Worm (Caenorhabditis elegans) whole organism, midembryonic: ENCODE data around the gene srt-23.

Experiments used
- T22C8.4 ChIP-seq: fragments of 200-800 bp; sonication (Bioruptor generic); IDR thresholded peaks from 2 replicates; pipeline ENCODE4 v1.3.6; 2022; ENCODE audit warnings: missing genetic modification characterization, missing compliant biosample characterization
- cog-1 ChIP-seq: sonication (generic microtip); optimal IDR thresholded peaks from 2 replicates; lab custom pipeline; 2016; ENCODE audit warnings: missing genetic modification characterization, missing compliant biosample characterization
- flt-1 ChIP-seq: fragments of 200-800 bp; sonication (Bioruptor generic); IDR thresholded peaks from 2 replicates; pipeline ENCODE4 v1.3.6; 2022; ENCODE audit warnings: missing genetic modification characterization, missing compliant biosample characterization
- klf-2 ChIP-seq: fragments of 200-800 bp; sonication (Bioruptor generic); conservative IDR thresholded peaks from 2 replicates; pipeline ENCODE4 v1.3.6; 2022; ENCODE audit warnings: missing genetic modification reagents, missing genetic modification characterization, missing compliant biosample characterization
- med-1 ChIP-seq: sonication (generic microtip); optimal IDR thresholded peaks from 2 replicates; lab custom pipeline; 2017; ENCODE audit warnings: missing genetic modification characterization, mild to moderate bottlenecking, missing compliant biosample characterization, antibody characterized with exemption, missing genetic modification reagents; ENCODE audit not compliant: insufficient read depth
- ref-1 ChIP-seq: fragments of 200-800 bp; sonication (Bioruptor generic); conservative IDR thresholded peaks from 2 replicates; pipeline ENCODE4 v1.3.6; 2022; ENCODE audit warnings: missing genetic modification reagents, missing genetic modification characterization, missing compliant biosample characterization
- tab-1 ChIP-seq: fragments of 200-800 bp; sonication (Bioruptor generic); IDR thresholded peaks from 2 replicates; pipeline ENCODE4 v1.3.6; 2022; ENCODE audit warnings: missing genetic modification characterization, missing compliant biosample characterization
- ztf-23 ChIP-seq: fragments of 200-800 bp; sonication (Bioruptor generic); IDR thresholded peaks from 2 replicates; pipeline ENCODE4 v1.3.6; 2022; ENCODE audit warnings: missing genetic modification reagents, missing genetic modification characterization, missing compliant biosample characterization
- ztf-29 ChIP-seq: fragments of 200-800 bp; sonication (Bioruptor generic); IDR thresholded peaks from 2 replicates; pipeline ENCODE4 v1.3.6; 2022; ENCODE audit warnings: missing genetic modification reagents, missing genetic modification characterization, missing compliant biosample characterization

srt-23 gene

DNA sequence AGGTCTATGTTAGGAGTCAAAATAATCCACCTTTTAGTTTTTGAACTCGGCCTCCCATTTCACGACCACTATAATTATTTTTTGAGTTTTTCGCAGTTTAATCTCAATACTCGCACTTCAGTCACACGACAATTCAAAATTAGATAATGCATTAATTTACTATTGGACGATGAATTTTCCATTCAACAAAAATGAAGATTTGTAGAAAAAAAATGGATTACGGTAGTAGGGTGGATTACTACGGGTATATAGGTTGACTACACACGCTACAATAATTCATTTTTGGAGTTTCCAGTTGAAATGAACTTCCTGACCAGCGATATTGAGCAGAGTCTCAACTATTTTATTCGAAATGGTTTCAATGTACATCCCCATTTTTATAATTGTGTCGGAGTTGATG is at the start of gene srt-23:
Gene srt-23 (plus strand): TSS at position 301 of the 400 bp plus-strand sequence.
- no peak for TF ChIP-seq klf-2 (GFP tag; lab: Robert Waterston, UW)

DNA sequence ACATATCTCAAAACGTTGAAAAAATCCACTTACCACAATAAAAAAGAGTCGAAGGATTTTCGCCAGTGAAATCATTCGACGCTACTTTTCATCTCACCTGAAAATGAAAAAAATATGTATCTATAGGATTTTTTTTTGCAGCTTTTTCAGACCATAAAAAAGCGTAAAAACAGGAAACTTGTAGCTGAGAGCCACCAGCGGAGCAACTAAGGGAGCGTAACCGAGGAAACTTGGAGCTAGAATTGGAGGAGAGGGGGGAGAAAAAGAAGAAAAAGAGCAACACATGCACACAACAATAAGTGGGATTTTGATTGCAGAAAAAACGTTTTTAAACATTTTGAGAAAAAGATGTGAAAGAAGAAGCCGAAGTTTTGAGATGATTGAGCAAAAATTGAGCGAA is 48.9 kb upstream of the srt-23 start, which contains the start of gene cutl-26:
Gene cutl-26 (minus strand): TSS at position 101 of the 400 bp plus-strand sequence.
- TF ChIP-seq flt-1 (GFP tag; lab: Robert Waterston, UW) (no peak), klf-2 (GFP tag; lab: Robert Waterston, UW) (no peak), T22C8.4 (GFP tag; lab: Robert Waterston, UW) (no peak), med-1 (GFP tag; lab: Kevin White, UChicago) (no peak), ref-1 (GFP tag; lab: Robert Waterston, UW) (no peak)

- TF ChIP-seq flt-1 (GFP tag; lab: Robert Waterston, UW) = no peak
- TF ChIP-seq med-1 (GFP tag; lab: Kevin White, UChicago) = no peak
- TF ChIP-seq ref-1 (GFP tag; lab: Robert Waterston, UW) = no peak
- no peak for TF ChIP-seq T22C8.4 (GFP tag; lab: Robert Waterston, UW)
- TF ChIP-seq tab-1 = no peak
- no peak for TF ChIP-seq ztf-23
- no peak for TF ChIP-seq ztf-29 (GFP tag; lab: Robert Waterston, UW)
- no peak for TF ChIP-seq cog-1 (tag; lab: Kevin White, UChicago)
- TF ChIP-seq klf-2 (GFP tag; lab: Robert Waterston, UW) = no peak
These were observed 41.1 kb upstream of the srt-23 start for ce11 chrIV:715433-715832.

DNA sequence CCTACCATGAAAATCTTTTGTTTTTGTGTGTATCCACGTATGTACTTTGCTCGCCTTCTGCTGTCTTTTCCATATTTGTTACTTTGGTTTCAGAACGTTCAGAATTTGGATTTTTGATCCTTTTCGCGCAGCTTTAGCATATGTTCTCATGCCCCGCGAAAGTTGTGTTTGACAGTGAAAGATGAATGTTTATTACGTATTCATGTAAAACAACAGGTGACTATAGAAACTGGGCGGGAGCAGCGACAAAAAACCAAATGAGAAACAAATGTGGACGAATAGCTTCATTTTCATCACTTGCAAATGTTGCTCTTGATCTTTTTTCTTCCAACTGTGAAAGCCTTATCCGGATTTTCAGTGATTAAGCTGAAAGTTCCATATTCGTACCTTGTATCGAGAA is 40.2 kb upstream of the srt-23 start, which contains the start of gene clec-164:
Gene clec-164 (plus strand): TSS at position 301 of the 400 bp plus-strand sequence.
- TF ChIP-seq flt-1 (GFP tag; lab: Robert Waterston, UW) (no peak), ref-1 (GFP tag; lab: Robert Waterston, UW) (no peak), tab-1 (no peak), cog-1 (tag; lab: Kevin White, UChicago) (no peak), ztf-29 (GFP tag; lab: Robert Waterston, UW) (no peak), T22C8.4 (GFP tag; lab: Robert Waterston, UW) (no peak), ztf-23 (no peak), med-1 (GFP tag; lab: Kevin White, UChicago) (no peak), klf-2 (GFP tag; lab: Robert Waterston, UW) (no peak)

DNA sequence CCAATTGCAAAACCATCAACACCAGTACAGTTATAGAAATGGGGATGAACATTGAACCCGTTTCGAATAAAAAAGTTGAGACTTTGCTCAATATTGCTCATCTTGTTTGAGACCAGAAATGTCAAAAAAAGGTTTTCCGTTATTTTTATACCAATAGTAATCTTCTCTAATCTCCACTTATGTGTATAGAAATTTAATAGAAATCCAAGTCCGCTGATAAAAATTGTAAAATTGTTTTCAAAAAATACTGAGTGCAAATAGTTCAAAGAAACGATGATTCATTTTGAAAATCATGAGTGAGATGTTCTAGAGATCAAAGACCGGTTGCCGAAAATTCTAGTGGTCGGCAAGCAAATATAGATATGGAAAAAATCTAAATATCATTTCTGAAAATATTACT is 37.2 kb upstream of the srt-23 start, which contains the start of gene Y55F3C.10:
Gene Y55F3C.10 (minus strand): TSS at position 101 of the 400 bp plus-strand sequence.
- TF ChIP-seq ref-1 (GFP tag; lab: Robert Waterston, UW) = no peak
- no peak for TF ChIP-seq tab-1
- no peak for TF ChIP-seq med-1 (GFP tag; lab: Kevin White, UChicago)

- no peak for TF ChIP-seq ztf-29 (GFP tag; lab: Robert Waterston, UW)
- TF ChIP-seq klf-2 (GFP tag; lab: Robert Waterston, UW) = no peak
- TF ChIP-seq cog-1 (tag; lab: Kevin White, UChicago) = no peak
- no peak for TF ChIP-seq med-1 (GFP tag; lab: Kevin White, UChicago)
- TF ChIP-seq tab-1 = no peak
- TF ChIP-seq ref-1 (GFP tag; lab: Robert Waterston, UW) = no peak
- no peak for TF ChIP-seq T22C8.4 (GFP tag; lab: Robert Waterston, UW)
- no peak for TF ChIP-seq ztf-23
- no peak for TF ChIP-seq flt-1 (GFP tag; lab: Robert Waterston, UW)
These were observed 28.4 kb upstream of the srt-23 start, which contains the start of gene Y55F3C.9 for ce11 chrIV:728095-728494. Y55F3C.9 (minus strand) TSS chrIV:728195.

DNA sequence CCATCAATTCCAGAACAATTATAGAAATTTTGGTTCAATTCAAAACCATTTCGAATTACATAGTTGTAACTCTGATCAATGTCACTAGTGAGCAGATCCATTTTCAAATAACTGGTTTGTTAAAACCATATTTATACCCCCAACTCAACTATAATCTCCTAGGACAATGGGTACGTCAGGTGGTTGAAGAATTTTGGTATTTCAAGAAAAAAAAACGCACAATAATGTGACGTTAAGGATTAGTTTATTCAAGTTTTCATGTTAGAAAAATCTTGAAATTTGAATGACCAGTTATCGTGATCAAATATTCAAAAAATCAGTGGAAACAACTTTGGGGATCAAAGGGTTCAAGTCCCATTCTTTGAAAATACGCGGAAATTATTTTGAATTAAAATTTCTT is 25.6 kb upstream of the srt-23 start, which contains the start of gene srt-24:
Gene srt-24 (minus strand): TSS at position 101 of the 400 bp plus-strand sequence.
- TF ChIP-seq ztf-23 (no peak), ztf-29 (GFP tag; lab: Robert Waterston, UW) (no peak), cog-1 (tag; lab: Kevin White, UChicago) (no peak), flt-1 (GFP tag; lab: Robert Waterston, UW) (no peak), tab-1 (no peak), klf-2 (GFP tag; lab: Robert Waterston, UW) (no peak), T22C8.4 (GFP tag; lab: Robert Waterston, UW) (no peak), ref-1 (GFP tag; lab: Robert Waterston, UW) (no peak), med-1 (GFP tag; lab: Kevin White, UChicago) (no peak)

DNA sequence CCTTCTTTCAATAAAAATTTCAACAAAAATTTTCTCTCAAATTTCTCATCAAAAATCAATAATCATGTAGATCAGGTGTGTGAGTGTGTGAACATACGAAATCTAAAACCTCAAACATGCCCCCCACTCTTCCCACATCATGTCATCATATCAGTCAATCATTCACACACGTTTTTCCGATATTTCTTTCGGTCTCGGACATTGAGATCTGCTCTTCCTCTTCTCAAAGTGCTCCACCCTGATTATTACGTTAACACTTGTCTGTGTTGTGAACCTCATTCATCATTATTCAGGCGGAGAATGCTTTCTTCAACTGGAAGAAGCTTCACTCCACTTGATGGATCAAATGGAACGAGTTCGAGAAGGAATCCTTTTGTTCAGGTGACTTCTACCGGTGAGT is 20.1 kb upstream of the srt-23 start, which contains the start of gene kvs-5:
Gene kvs-5 (plus strand): TSS at position 301 of the 400 bp plus-strand sequence.
- TF ChIP-seq ztf-23 = no peak
- no peak for TF ChIP-seq ztf-29 (GFP tag; lab: Robert Waterston, UW)
- no peak for TF ChIP-seq med-1 (GFP tag; lab: Kevin White, UChicago)
- no peak for TF ChIP-seq cog-1 (tag; lab: Kevin White, UChicago)
- no peak for TF ChIP-seq T22C8.4 (GFP tag; lab: Robert Waterston, UW)
- TF ChIP-seq flt-1 (GFP tag; lab: Robert Waterston, UW) = no peak
- TF ChIP-seq ref-1 (GFP tag; lab: Robert Waterston, UW) = no peak
- TF ChIP-seq klf-2 (GFP tag; lab: Robert Waterston, UW) = no peak
- TF ChIP-seq tab-1 = no peak

- TF ChIP-seq med-1 (GFP tag; lab: Kevin White, UChicago) (no peak), tab-1 (no peak), flt-1 (GFP tag; lab: Robert Waterston, UW) (no peak), ztf-29 (GFP tag; lab: Robert Waterston, UW) (no peak), klf-2 (GFP tag; lab: Robert Waterston, UW) (no peak), ztf-23 (no peak), cog-1 (tag; lab: Kevin White, UChicago) (no peak), T22C8.4 (GFP tag; lab: Robert Waterston, UW) (no peak), ref-1 (GFP tag; lab: Robert Waterston, UW) (no peak)
These were observed 15.8 kb upstream of the srt-23 start for ce11 chrIV:740674-741073.

DNA sequence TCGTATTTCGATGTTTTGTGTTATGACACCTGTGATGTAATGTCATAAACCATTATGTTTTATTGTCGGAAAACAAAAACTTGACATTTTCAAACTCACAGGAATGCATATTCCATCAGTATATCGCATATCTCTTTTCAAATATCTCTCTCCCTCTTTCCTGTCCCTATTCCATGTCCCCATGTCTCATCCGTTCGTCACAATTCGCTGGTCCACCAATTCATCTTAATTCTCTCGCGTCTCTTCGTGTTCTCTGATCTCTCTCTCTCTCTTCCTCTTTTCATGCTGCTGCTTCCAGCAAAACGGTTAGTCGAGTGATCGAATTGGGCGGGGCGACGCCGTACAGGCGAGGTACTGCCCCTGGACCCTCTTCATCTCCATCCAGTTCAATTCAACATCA is 14.7 kb upstream of the srt-23 start:
- no peak for TF ChIP-seq ztf-29 (GFP tag; lab: Robert Waterston, UW)
- no peak for TF ChIP-seq ref-1 (GFP tag; lab: Robert Waterston, UW)
- TF ChIP-seq med-1 (GFP tag; lab: Kevin White, UChicago) = no peak
- TF ChIP-seq tab-1 = no peak
- TF ChIP-seq ztf-23 = no peak
- no peak for TF ChIP-seq cog-1 (tag; lab: Kevin White, UChicago)
- no peak for TF ChIP-seq flt-1 (GFP tag; lab: Robert Waterston, UW)
- TF ChIP-seq klf-2 (GFP tag; lab: Robert Waterston, UW) = no peak
- TF ChIP-seq T22C8.4 (GFP tag; lab: Robert Waterston, UW) = no peak
